Fruit fly (Drosophila melanogaster) whole organism, wandering third instar larva: ENCODE measurements around the gene CG12438.

ENCODE experiments used
- Abd-B ChIP-seq: fragments of >200 bp; optimal IDR thresholded peaks from 2 replicates; lab custom pipeline; 2017; ENCODE audit warnings: missing biosample characterization, missing genetic modification characterization
- CG32264 ChIP-seq: fragments of 200-800 bp; sonication (Bioruptor generic); optimal IDR thresholded peaks from 2 replicates; lab custom pipeline; 2016; ENCODE audit warnings: missing biosample characterization, missing genetic modification characterization
- CG9705 ChIP-seq: fragments of 200-800 bp; sonication (Bioruptor generic); optimal IDR thresholded peaks from 2 replicates; lab custom pipeline; 2018; ENCODE audit warnings: missing biosample characterization, mild to moderate bottlenecking, missing genetic modification characterization
- CrebA ChIP-seq: fragments of 200-800 bp; sonication (Bioruptor generic); optimal IDR thresholded peaks from 2 replicates; lab custom pipeline; 2016; ENCODE audit warnings: missing biosample characterization, mild to moderate bottlenecking, missing genetic modification characterization, borderline replicate concordance
- Dfd ChIP-seq: fragments of >200 bp; optimal IDR thresholded peaks from 2 replicates; lab custom pipeline; 2017; ENCODE audit warnings: missing biosample characterization, missing genetic modification characterization
- Dif ChIP-seq: fragments of 200-275, 200-300 bp; sonication (Bioruptor generic); optimal IDR thresholded peaks from 2 replicates; lab custom pipeline; 2018; ENCODE audit warnings: missing biosample characterization, missing genetic modification characterization; ENCODE audit not compliant: partially characterized antibody
- HLH106 ChIP-seq: fragments of 200-800 bp; optimal IDR thresholded peaks from 3 replicates; lab custom pipeline; 2019; ENCODE audit warnings: missing biosample characterization, mild to moderate bottlenecking, missing genetic modification characterization, moderate library complexity
- Hnf4 ChIP-seq: fragments of 200-800 bp; sonication (Bioruptor generic); optimal IDR thresholded peaks from 2 replicates; lab custom pipeline; 2016; ENCODE audit warnings: missing biosample characterization, mild to moderate bottlenecking, missing genetic modification characterization
- Hr78 ChIP-seq: fragments of >200 bp; optimal IDR thresholded peaks from 2 replicates; lab custom pipeline; 2017; ENCODE audit warnings: missing biosample characterization, missing genetic modification characterization
- Jra ChIP-seq: sonication (Bioruptor generic); optimal IDR thresholded peaks from 2 replicates; lab custom pipeline; 2016; ENCODE audit warnings: missing biosample characterization, missing genetic modification characterization
- Mio ChIP-seq: sonication (Bioruptor generic); optimal IDR thresholded peaks from 2 replicates; lab custom pipeline; 2016; ENCODE audit warnings: missing biosample characterization, missing genetic modification characterization
- Myc ChIP-seq: fragments of >200 bp; optimal IDR thresholded peaks from 2 replicates; lab custom pipeline; 2017
- Rel ChIP-seq, 2 experiments: fragments of 200-800 bp; sonication (Bioruptor generic) in 1 of 2; optimal IDR thresholded peaks; 2 replicates in 1 of 2; 3 replicates in 1 of 2; lab custom pipeline; 2016 to 2019; ENCODE audit warnings: mild to moderate bottlenecking in 2 of 2, missing biosample characterization in 2 of 2, missing genetic modification characterization in 2 of 2, moderate library complexity in 1 of 2
- Sp1 ChIP-seq: fragments of 200-800 bp; sonication (Bioruptor generic); optimal IDR thresholded peaks from 3 replicates; lab custom pipeline; 2019; ENCODE audit warnings: missing biosample characterization, mild to moderate bottlenecking, missing genetic modification characterization, moderate library complexity
- Vsx2 ChIP-seq: fragments of 200-300, 225-300 bp; sonication (Bioruptor generic); optimal IDR thresholded peaks from 2 replicates; lab custom pipeline; 2018; ENCODE audit warnings: missing biosample characterization, missing genetic modification characterization; ENCODE audit not compliant: partially characterized antibody
- br ChIP-seq: fragments of 200-800 bp; sonication (Bioruptor generic); optimal IDR thresholded peaks from 2 replicates; lab custom pipeline; 2016; ENCODE audit warnings: missing biosample characterization, missing genetic modification characterization
- brk ChIP-seq: fragments of 200-800 bp; sonication (Bioruptor generic); optimal IDR thresholded peaks from 2 replicates; lab custom pipeline; 2016; ENCODE audit warnings: missing biosample characterization, mild to moderate bottlenecking, missing genetic modification characterization
- dmrt93B ChIP-seq: fragments of 200-800 bp; sonication (Bioruptor generic); optimal IDR thresholded peaks from 2 replicates; lab custom pipeline; 2018; ENCODE audit warnings: missing biosample characterization, mild to moderate bottlenecking, missing genetic modification characterization
- dsf ChIP-seq: sonication (Bioruptor generic); optimal IDR thresholded peaks from 2 replicates; lab custom pipeline; 2016; ENCODE audit warnings: missing biosample characterization, missing genetic modification characterization, borderline replicate concordance
- ey ChIP-seq: fragments of 200-800 bp; sonication (Bioruptor generic); optimal IDR thresholded peaks from 2 replicates; lab custom pipeline; 2016; ENCODE audit warnings: missing biosample characterization, missing genetic modification characterization
- foxo ChIP-seq, 2 experiments: fragments of 200-800 bp; sonication (Bioruptor generic); optimal IDR thresholded peaks; 2 replicates in 1 of 2; 3 replicates in 1 of 2; lab custom pipeline; 2016 to 2017; ENCODE audit warnings: missing biosample characterization in 2 of 2, missing genetic modification characterization in 2 of 2
- fru ChIP-seq: fragments of 200-800 bp; sonication (Bioruptor generic); optimal IDR thresholded peaks from 3 replicates; lab custom pipeline; 2016; ENCODE audit warnings: missing biosample characterization, mild to moderate bottlenecking, missing genetic modification characterization
- h ChIP-seq: fragments of 200-800 bp; sonication (Bioruptor generic); optimal IDR thresholded peaks from 3 replicates; lab custom pipeline; 2016; ENCODE audit warnings: missing biosample characterization, mild to moderate bottlenecking, missing genetic modification characterization
- lola ChIP-seq: fragments of >200 bp; optimal IDR thresholded peaks from 2 replicates; lab custom pipeline; 2017; ENCODE audit warnings: missing biosample characterization, missing genetic modification characterization
- sv ChIP-seq: fragments of 200-800 bp; sonication (Bioruptor generic); optimal IDR thresholded peaks from 3 replicates; lab custom pipeline; 2016; ENCODE audit warnings: missing biosample characterization, missing genetic modification characterization
- tai ChIP-seq: sonication (Bioruptor generic); optimal IDR thresholded peaks from 2 replicates; lab custom pipeline; 2016; ENCODE audit warnings: missing biosample characterization, missing genetic modification characterization
- usp ChIP-seq: fragments of >200 bp; optimal IDR thresholded peaks from 2 replicates; lab custom pipeline; 2017; ENCODE audit warnings: missing biosample characterization, missing genetic modification characterization
- woc ChIP-seq: sonication (Bioruptor generic); optimal IDR thresholded peaks from 2 replicates; lab custom pipeline; 2016; ENCODE audit warnings: missing biosample characterization, mild to moderate bottlenecking, missing genetic modification characterization

The CG12438 gene

dm6 chr2L:8752022-8752421 is at the start of gene CG12438, which contains the start of gene CG45307:
Gene CG12438 (plus strand): TSS chr2L:8752285.
Gene CG45307 (minus strand): TSS chr2L:8752122.
- TF ChIP-seq sv: no peak
- no peak for TF ChIP-seq Hr78 (GFP tag; lab: Kevin White, UChicago)
- no peak for TF ChIP-seq ey (GFP tag; lab: Kevin White, UChicago)
- no peak for TF ChIP-seq Dif
- no peak for TF ChIP-seq tai (GFP tag; lab: Kevin White, UChicago)
- TF ChIP-seq Sp1 (GFP tag; lab: Kevin White, UChicago): no peak
- TF ChIP-seq Rel (GFP tag; optimal IDR thresholded peaks at IDR 0.05; lab: Kevin White, UChicago): no peak
- no peak for TF ChIP-seq Rel (tag; optimal IDR thresholded peaks at IDR 0.05; lab: Kevin White, UChicago)
- no peak for TF ChIP-seq fru (GFP tag; lab: Kevin White, UChicago)
- TF ChIP-seq Jra (GFP tag; lab: Kevin White, UChicago): no peak
- no peak for TF ChIP-seq CG9705 (GFP tag; lab: Kevin White, UChicago)

DNA sequence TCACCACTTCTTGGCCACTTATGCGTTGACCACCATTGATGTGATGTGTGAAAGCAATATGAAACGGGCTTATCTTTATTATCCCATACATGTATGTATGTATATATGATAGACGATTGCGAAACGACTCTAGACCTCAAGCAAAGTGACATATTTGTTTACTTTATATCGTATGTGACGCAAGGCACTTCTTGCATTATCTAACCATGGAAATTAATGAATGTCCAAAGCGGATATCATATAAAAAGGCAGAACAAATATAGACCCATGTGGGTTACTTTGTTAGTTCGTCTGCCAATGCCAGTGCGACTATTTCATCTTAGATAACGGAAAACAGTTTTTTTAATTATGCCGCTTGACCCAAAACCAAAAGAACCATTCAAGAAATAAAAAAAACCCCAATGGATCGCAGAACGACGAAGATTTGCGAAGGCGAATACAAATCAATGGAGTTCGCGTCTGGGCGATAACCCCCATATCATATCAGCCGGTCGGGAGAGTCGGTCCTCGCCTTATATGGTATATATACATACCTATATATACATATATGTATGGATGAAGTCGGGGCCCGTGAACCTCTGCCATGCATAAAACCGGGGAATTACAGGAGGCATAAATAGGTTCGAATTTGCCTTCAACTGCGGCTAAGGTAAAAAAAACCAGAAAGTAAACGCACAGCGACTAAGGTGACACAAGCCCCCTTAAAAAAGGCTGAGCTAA is 49.0 kb upstream of the CG12438 start:
- TF ChIP-seq Rel (GFP tag; optimal IDR thresholded peaks at IDR 0.05; lab: Kevin White, UChicago): no peak
- TF ChIP-seq Rel (tag; optimal IDR thresholded peaks at IDR 0.05; lab: Kevin White, UChicago): peak; percentile 98
- TF ChIP-seq foxo (GFP tag; optimal IDR thresholded peaks at IDR 0.05; lab: Kevin White, UChicago): no peak

- TF ChIP-seq Hnf4 (GFP tag; lab: Kevin White, UChicago): peak; percentile 72
- no peak for TF ChIP-seq Mio (GFP tag; lab: Kevin White, UChicago)
- TF ChIP-seq woc (GFP tag; lab: Kevin White, UChicago): peak; percentile 10
- TF ChIP-seq CrebA (GFP tag; lab: Kevin White, UChicago): peak; percentile 92
- peak in 1 of 2 experiments; percentile 33 for TF ChIP-seq foxo (GFP tag; optimal IDR thresholded peaks at IDR 0.05; lab: Kevin White, UChicago)
- TF ChIP-seq Sp1 (GFP tag; lab: Kevin White, UChicago): peak; percentile 64
- peak; percentile 73 for TF ChIP-seq brk (GFP tag; lab: Kevin White, UChicago)
- no peak for TF ChIP-seq ey (GFP tag; lab: Kevin White, UChicago)
- TF ChIP-seq Abd-B (GFP tag; lab: Kevin White, UChicago): no peak
- peak; percentile 66 for TF ChIP-seq h (GFP tag; lab: Kevin White, UChicago)
- peak; percentile 65 for TF ChIP-seq Rel (GFP tag; optimal IDR thresholded peaks at IDR 0.05; lab: Kevin White, UChicago)
- peak; percentile 60 for TF ChIP-seq Rel (tag; optimal IDR thresholded peaks at IDR 0.05; lab: Kevin White, UChicago)
- peak; percentile 16 for TF ChIP-seq br (GFP tag; lab: Kevin White, UChicago)
Measured at dm6 chr2L:8704648-8705622, 47.1 kb upstream of the CG12438 start, which contains the start of gene CatB. Gene CatB (plus strand): TSS chr2L:8705572.

- TF ChIP-seq HLH106 (tag; lab: Kevin White, UChicago) (no peak), h (GFP tag; lab: Kevin White, UChicago) (no peak), dmrt93B (GFP tag; lab: Kevin White, UChicago) (no peak), br (GFP tag; lab: Kevin White, UChicago) (no peak), Abd-B (GFP tag; lab: Kevin White, UChicago) (no peak), lola (GFP tag; lab: Kevin White, UChicago) (no peak), Vsx2 (no peak), tai (GFP tag; lab: Kevin White, UChicago) (no peak), fru (GFP tag; lab: Kevin White, UChicago) (no peak), Jra (GFP tag; lab: Kevin White, UChicago) (no peak), Myc (lab: Kevin White, UChicago) (no peak), CG9705 (GFP tag; lab: Kevin White, UChicago) (no peak), usp (no peak), CG32264 (GFP tag; lab: Kevin White, UChicago) (no peak), Dfd (no peak), sv (no peak), dsf (GFP tag; lab: Kevin White, UChicago) (no peak), Rel (GFP tag; optimal IDR thresholded peaks at IDR 0.05; lab: Kevin White, UChicago) (no peak), Rel (tag; optimal IDR thresholded peaks at IDR 0.05; lab: Kevin White, UChicago) (no peak), brk (GFP tag; lab: Kevin White, UChicago) (no peak), CrebA (GFP tag; lab: Kevin White, UChicago) (no peak)
Measured at dm6 chr2L:8707522-8707921, 44.6 kb upstream of the CG12438 start.
